Worm (Caenorhabditis elegans): ENCODE data around the gene sth-1.

ce11 chrV:8050811-8051210 is 1.1 kb upstream of the sth-1 start, which contains the start of gene col-43:
- TF ChIP-seq sptf-1 (tag; optimal IDR thresholded peaks at IDR 0.05) (no peak), nhr-28 (tag; optimal IDR thresholded peaks at IDR 0.05) (no peak), unc-120 (tag; optimal IDR thresholded peaks at IDR 0.05; ENCODE audit: poor library complexity, severe bottlenecking) (no peak), tbx-8 (GFP tag; optimal IDR thresholded peaks at IDR 0.05) (no peak), drap-1 (GFP tag; optimal IDR thresholded peaks at IDR 0.05) (no peak), snpc-4 (tag; optimal IDR thresholded peaks at IDR 0.05) (no peak), unc-62 (GFP tag; optimal IDR thresholded peaks at IDR 0.05) (no peak)
